Worm (Caenorhabditis elegans) whole organism, L1 larva: ENCODE results near the gene sre-33.

Experiments
- egl-27 ChIP-seq, 2 experiments: fragments of 150-350 bp in 1 of 2; sonication (generic microtip); optimal IDR thresholded peaks; 3 replicates each; lab custom pipeline; 2017 to 2018; ENCODE audit warnings: missing biosample characterization in 2 of 2, missing genetic modification characterization in 2 of 2, missing genetic modification reagents in 2 of 2
- fkh-10 ChIP-seq: sonication (generic microtip); optimal IDR thresholded peaks from 2 replicates; lab custom pipeline; 2017; ENCODE audit warnings: missing biosample characterization, missing genetic modification reagents, missing genetic modification characterization
- lin-13 ChIP-seq: fragments of 150-350 bp; optimal IDR thresholded peaks from 2 replicates; lab custom pipeline; 2014; ENCODE audit warnings: missing biosample characterization, missing genetic modification reagents, missing genetic modification characterization
- mdl-1 ChIP-seq, 2 experiments: fragments of 150-350 bp; optimal IDR thresholded peaks; 2 replicates each; lab custom pipeline; 2014 to 2017; ENCODE audit warnings: missing biosample characterization in 2 of 2, missing genetic modification characterization in 2 of 2, inconsistent platforms in 1 of 2
- mep-1 ChIP-seq: fragments of 150-350 bp; optimal IDR thresholded peaks from 2 replicates; lab custom pipeline; 2014; ENCODE audit warnings: missing biosample characterization, missing genetic modification characterization
- nhr-19 ChIP-seq: fragments of 200-800 bp; sonication (Bioruptor generic); conservative IDR thresholded peaks from 2 replicates; pipeline ENCODE4 v1.3.6; 2022; ENCODE audit warnings: missing genetic modification characterization, missing compliant biosample characterization

ce11 chrII:12467047-12467446, 13.9 kb downstream of the sre-33 start, which contains the start of gene srg-16:
- no peak for TF ChIP-seq lin-13 (GFP tag; lab: Kevin White, UChicago)
- TF ChIP-seq nhr-19 (GFP tag; lab: Robert Waterston, UW): no peak
- TF ChIP-seq egl-27 (tag; optimal IDR thresholded peaks at IDR 0.05; lab: Kevin White, UChicago): no peak
- TF ChIP-seq mep-1 (tag; lab: Kevin White, UChicago): no peak
- no peak for TF ChIP-seq fkh-10 (GFP tag; lab: Kevin White, UChicago)
- TF ChIP-seq mdl-1 (tag; optimal IDR thresholded peaks at IDR 0.05; lab: Kevin White, UChicago): no peak
